Fruit fly (Drosophila melanogaster) whole organism, embryonic: ENCODE measurements around the gene mwh.

Experiments
- Ada2b ChIP-seq: fragments of 200-800 bp; sonication (Bioruptor generic); IDR thresholded peaks from 2 replicates; pipeline ENCODE4 v1.3.6; 2022; ENCODE audit warnings: missing biosample characterization, missing genetic modification characterization
- Bgb ChIP-seq: fragments of 200-800 bp; sonication (Bioruptor generic); IDR thresholded peaks from 2 replicates; pipeline ENCODE4 v1.3.6; 2022; ENCODE audit warnings: missing biosample characterization, missing genetic modification characterization; ENCODE audit not compliant: partially characterized antibody
- CG10321 ChIP-seq: fragments of 200-800 bp; sonication (Bioruptor generic); IDR thresholded peaks from 2 replicates; pipeline ENCODE4 v1.3.6; 2022; ENCODE audit warnings: missing biosample characterization, missing genetic modification characterization
- CG10366 ChIP-seq: fragments of 200-800 bp; sonication (Bioruptor generic); IDR thresholded peaks from 2 replicates; pipeline ENCODE4 v1.3.6; 2022; ENCODE audit warnings: missing biosample characterization, missing genetic modification characterization
- CG10462 ChIP-seq: fragments of 200-800 bp; sonication (Bioruptor generic); optimal IDR thresholded peaks from 2 replicates; lab custom pipeline; 2016; ENCODE audit warnings: missing biosample characterization, missing genetic modification characterization
- CG11085 ChIP-seq: fragments of 200-800 bp; sonication (Bioruptor generic); IDR thresholded peaks from 2 replicates; pipeline ENCODE4 v1.3.6; 2022; ENCODE audit warnings: missing biosample characterization, missing genetic modification characterization
- CG11456 ChIP-seq: fragments of 200-800 bp; sonication (Bioruptor generic); IDR thresholded peaks from 3 replicates; pipeline ENCODE4 v1.3.6; 2022; ENCODE audit warnings: missing biosample characterization, missing genetic modification characterization
- CG12071 ChIP-seq: fragments of 200-800 bp; sonication (Bioruptor generic); optimal IDR thresholded peaks from 3 replicates; lab custom pipeline; 2018; ENCODE audit warnings: missing biosample characterization, mild to moderate bottlenecking, missing genetic modification characterization
- CG12769 ChIP-seq: fragments of 200-800 bp; sonication (Bioruptor generic); optimal IDR thresholded peaks from 2 replicates; lab custom pipeline; 2019; ENCODE audit warnings: missing biosample characterization, mild to moderate bottlenecking, missing genetic modification characterization, moderate library complexity
- CG14014 ChIP-seq: fragments of 200-800 bp; sonication (Bioruptor generic); IDR thresholded peaks from 2 replicates; pipeline ENCODE4 v1.3.6; 2022; ENCODE audit warnings: missing biosample characterization, missing genetic modification characterization
- CG14667 ChIP-seq: fragments of 200-800 bp; sonication (Bioruptor generic); IDR thresholded peaks from 2 replicates; pipeline ENCODE4 v1.3.6; 2022; ENCODE audit warnings: missing biosample characterization, missing genetic modification characterization
- CG14710 ChIP-seq: fragments of 200-800 bp; sonication (Bioruptor generic); optimal IDR thresholded peaks from 3 replicates; lab custom pipeline; 2019; ENCODE audit warnings: missing biosample characterization, mild to moderate bottlenecking, missing genetic modification characterization, moderate library complexity
- CG15011 ChIP-seq: fragments of 200-800 bp; sonication (Bioruptor generic); optimal IDR thresholded peaks from 3 replicates; lab custom pipeline; 2018; ENCODE audit warnings: missing biosample characterization, mild to moderate bottlenecking, missing genetic modification characterization
- CG16815 ChIP-seq: fragments of 200-800 bp; sonication (Bioruptor generic); optimal IDR thresholded peaks from 3 replicates; lab custom pipeline; 2017; ENCODE audit warnings: missing biosample characterization, mild to moderate bottlenecking, missing genetic modification characterization
- CG1832 ChIP-seq: fragments of 200-800 bp; sonication (Bioruptor generic); optimal IDR thresholded peaks from 2 replicates; lab custom pipeline; 2017; ENCODE audit warnings: missing biosample characterization, mild to moderate bottlenecking, missing genetic modification characterization, inconsistent platforms
- CG2202 ChIP-seq: fragments of 200-800 bp; sonication (Bioruptor generic); optimal IDR thresholded peaks from 2 replicates; lab custom pipeline; 2018; ENCODE audit warnings: missing biosample characterization, mild to moderate bottlenecking, missing genetic modification characterization
- CG2678 ChIP-seq: fragments of 200-800 bp; sonication (Bioruptor generic); optimal IDR thresholded peaks from 3 replicates; lab custom pipeline; 2019; ENCODE audit warnings: missing biosample characterization, mild to moderate bottlenecking, missing genetic modification characterization, moderate library complexity
- CG30020 ChIP-seq: fragments of 200-800 bp; optimal IDR thresholded peaks from 2 replicates; lab custom pipeline; 2019; ENCODE audit warnings: missing biosample characterization, mild to moderate bottlenecking, missing genetic modification characterization, moderate library complexity
- CG30403 ChIP-seq: fragments of 200-800 bp; sonication (Bioruptor generic); optimal IDR thresholded peaks from 3 replicates; lab custom pipeline; 2016; ENCODE audit warnings: missing biosample characterization, missing genetic modification characterization
- CG34224 ChIP-seq: fragments of 200-800 bp; sonication (Bioruptor generic); IDR thresholded peaks from 3 replicates; pipeline ENCODE4 v1.3.6; 2022; ENCODE audit warnings: missing biosample characterization, missing genetic modification characterization; ENCODE audit not compliant: partially characterized antibody
- CG5953 ChIP-seq: fragments of 200-800 bp; sonication (Bioruptor generic); IDR thresholded peaks from 2 replicates; pipeline ENCODE4 v1.3.6; 2022; ENCODE audit warnings: missing biosample characterization, missing genetic modification characterization
- Camta ChIP-seq: fragments of 200-800 bp; sonication (Bioruptor generic); optimal IDR thresholded peaks from 2 replicates; lab custom pipeline; 2016; ENCODE audit warnings: missing biosample characterization, missing genetic modification characterization
- CrebB ChIP-seq: fragments of 200-800 bp; sonication (Bioruptor generic); optimal IDR thresholded peaks from 3 replicates; lab custom pipeline; 2018; ENCODE audit warnings: missing biosample characterization, mild to moderate bottlenecking, missing genetic modification characterization
- Dad ChIP-seq: fragments of 200-800 bp; sonication (Bioruptor generic); optimal IDR thresholded peaks from 3 replicates; lab custom pipeline; 2016; ENCODE audit warnings: missing biosample characterization, missing genetic modification characterization
- Dip2 ChIP-seq: fragments of 200-800 bp; sonication (Bioruptor generic); IDR thresholded peaks from 2 replicates; pipeline ENCODE4 v1.3.6; 2022; ENCODE audit warnings: missing biosample characterization, missing genetic modification characterization
- E2f2 ChIP-seq: fragments of 200-800 bp; sonication (Bioruptor generic); IDR thresholded peaks from 2 replicates; pipeline ENCODE4 v1.3.6; 2022; ENCODE audit warnings: missing biosample characterization, missing genetic modification characterization
- Poxn ChIP-seq: fragments of 200-800 bp; sonication (Bioruptor generic); IDR thresholded peaks from 2 replicates; pipeline ENCODE4 v1.3.6; 2022; ENCODE audit warnings: missing biosample characterization, missing genetic modification characterization
- Scr ChIP-seq: fragments of 200-800 bp; sonication (Bioruptor generic); IDR thresholded peaks from 2 replicates; pipeline ENCODE4 v1.3.6; 2022; ENCODE audit warnings: missing biosample characterization, missing genetic modification characterization; ENCODE audit not compliant: partially characterized antibody
- ara ChIP-seq: fragments of 200-800 bp; sonication (Bioruptor generic); IDR thresholded peaks from 2 replicates; pipeline ENCODE4 v1.3.6; 2022; ENCODE audit warnings: missing biosample characterization, missing genetic modification characterization
- ash1 ChIP-seq: fragments of 200-800 bp; sonication (Bioruptor generic); optimal IDR thresholded peaks from 2 replicates; lab custom pipeline; 2018; ENCODE audit warnings: missing biosample characterization, mild to moderate bottlenecking, missing genetic modification characterization
- cg ChIP-seq: fragments of 200-800 bp; sonication (Bioruptor generic); optimal IDR thresholded peaks from 3 replicates; lab custom pipeline; 2019; ENCODE audit warnings: missing biosample characterization, mild to moderate bottlenecking, missing genetic modification characterization, moderate library complexity
- ci ChIP-seq: fragments of 200-800 bp; sonication (Bioruptor generic); IDR thresholded peaks from 3 replicates; pipeline ENCODE4 v1.3.6; 2022; ENCODE audit warnings: missing biosample characterization, missing genetic modification characterization
- danr ChIP-seq: fragments of 200-800 bp; sonication (Bioruptor generic); IDR thresholded peaks from 2 replicates; pipeline ENCODE4 v1.3.6; 2022; ENCODE audit warnings: missing biosample characterization, missing genetic modification characterization
- dimm ChIP-seq: fragments of 200-800 bp; sonication (Bioruptor generic); IDR thresholded peaks from 2 replicates; pipeline ENCODE4 v1.3.6; 2022; ENCODE audit warnings: missing biosample characterization, missing genetic modification characterization
- dysf ChIP-seq: fragments of 200-800 bp; sonication (Bioruptor generic); IDR thresholded peaks from 3 replicates; pipeline ENCODE4 v1.3.6; 2022; ENCODE audit warnings: missing biosample characterization, missing genetic modification characterization
- esg ChIP-seq: fragments of 200-800 bp; sonication (Bioruptor generic); conservative IDR thresholded peaks from 2 replicates; pipeline ENCODE4 v1.3.6; 2022; ENCODE audit warnings: missing biosample characterization, missing genetic modification characterization
- gt ChIP-seq: fragments of 200-800 bp; sonication (Bioruptor generic); IDR thresholded peaks from 2 replicates; pipeline ENCODE4 v1.3.6; 2022; ENCODE audit warnings: missing biosample characterization, missing genetic modification characterization
- hth ChIP-seq: fragments of >200 bp; optimal IDR thresholded peaks from 2 replicates; lab custom pipeline; 2017; ENCODE audit warnings: inconsistent platforms
- klu ChIP-seq: fragments of 200-800 bp; sonication (Bioruptor generic); IDR thresholded peaks from 2 replicates; pipeline ENCODE4 v1.3.6; 2022; ENCODE audit warnings: missing biosample characterization, missing genetic modification characterization
- lbe ChIP-seq: fragments of 200-800 bp; sonication (Bioruptor generic); optimal IDR thresholded peaks from 2 replicates; lab custom pipeline; 2016; ENCODE audit warnings: missing biosample characterization, mild to moderate bottlenecking, missing genetic modification characterization
- lola ChIP-seq, 3 experiments: fragments of >200 bp in 2 of 3; fragments of 200-800 bp in 1 of 3; sonication (Bioruptor generic) in 1 of 3; optimal IDR thresholded peaks; 2 replicates each; lab custom pipeline; 2017 to 2019; ENCODE audit warnings: missing biosample characterization in 3 of 3, missing genetic modification characterization in 3 of 3, mild to moderate bottlenecking in 1 of 3, moderate library complexity in 1 of 3
- phol ChIP-seq: fragments of 200-800 bp; sonication (Bioruptor generic); optimal IDR thresholded peaks from 3 replicates; lab custom pipeline; 2018; ENCODE audit warnings: missing biosample characterization, mild to moderate bottlenecking, missing genetic modification characterization, moderate library complexity
- pros ChIP-seq: fragments of 200-800 bp; sonication (Bioruptor generic); optimal IDR thresholded peaks from 3 replicates; lab custom pipeline; 2019; ENCODE audit warnings: missing biosample characterization, mild to moderate bottlenecking, missing genetic modification characterization, moderate library complexity
- ro ChIP-seq: fragments of 200-800 bp; sonication (Bioruptor generic); IDR thresholded peaks from 2 replicates; pipeline ENCODE4 v1.3.6; 2022; ENCODE audit warnings: missing biosample characterization, missing genetic modification characterization
- sens-2 ChIP-seq: fragments of 200-800 bp; sonication (Bioruptor generic); IDR thresholded peaks from 2 replicates; pipeline ENCODE4 v1.3.6; 2022; ENCODE audit warnings: missing biosample characterization, missing genetic modification characterization
- tap ChIP-seq: fragments of 200-800 bp; optimal IDR thresholded peaks from 3 replicates; lab custom pipeline; 2019; ENCODE audit warnings: missing biosample characterization, mild to moderate bottlenecking, missing genetic modification characterization, moderate library complexity
- tin ChIP-seq: fragments of 200-800 bp; sonication (Bioruptor generic); optimal IDR thresholded peaks from 3 replicates; lab custom pipeline; 2016; ENCODE audit warnings: missing biosample characterization, missing genetic modification characterization
- ttk ChIP-seq: fragments of 200-800 bp; sonication (Bioruptor generic); IDR thresholded peaks from 2 replicates; pipeline ENCODE4 v2.1.2; 2022; ENCODE audit warnings: missing biosample characterization, missing genetic modification characterization
- z ChIP-seq: fragments of 200-800 bp; sonication (Bioruptor generic); IDR thresholded peaks from 3 replicates; pipeline ENCODE4 v1.3.6; 2022; ENCODE audit warnings: missing biosample characterization, missing genetic modification characterization

mwh gene

DNA sequence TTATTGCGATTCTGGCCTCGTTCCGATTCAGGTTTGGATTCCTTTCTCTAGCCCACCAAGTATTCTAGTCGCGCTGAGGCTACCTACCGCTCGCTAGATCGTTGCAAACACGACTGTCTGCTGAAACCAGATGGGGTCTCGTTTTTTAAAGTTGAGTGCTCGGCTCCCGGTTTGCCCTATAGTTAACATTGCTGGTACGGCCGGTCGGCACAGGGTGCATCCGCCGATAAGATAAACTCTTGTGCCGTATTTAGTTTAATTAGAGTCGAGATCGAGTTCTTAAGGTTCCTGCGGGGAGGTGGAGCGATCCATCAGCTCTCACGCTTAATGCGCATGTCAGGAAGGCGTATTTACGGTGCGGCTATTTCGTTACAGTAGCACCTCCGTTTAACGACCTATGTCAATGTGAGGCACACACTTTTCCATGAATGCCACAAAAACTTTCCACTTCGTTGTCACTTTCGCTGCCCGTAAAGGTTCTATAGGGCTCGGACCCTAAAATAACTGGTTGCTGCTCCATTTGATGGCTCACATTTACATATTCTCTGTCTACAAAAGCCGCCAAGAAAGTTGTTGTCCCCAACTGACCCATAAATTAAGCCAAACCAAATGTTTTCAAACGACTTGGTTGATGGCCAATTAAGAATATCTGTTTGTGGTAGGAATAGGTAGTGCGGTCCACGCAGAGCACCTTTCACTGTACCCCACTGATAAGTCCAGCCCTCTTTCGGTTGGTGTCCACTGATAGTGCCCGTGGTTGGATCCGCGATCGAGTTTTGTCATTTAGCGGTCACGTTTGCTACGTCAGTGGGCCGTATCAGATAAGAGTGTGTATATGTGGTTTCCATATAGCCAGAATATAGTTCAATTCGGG lies 4.3 kb downstream of the mwh start, which contains the start of gene CG9119 (continued):
- TF ChIP-seq CG1832 (GFP tag; lab: Kevin White, UChicago) (no peak), ash1 (GFP tag; lab: Kevin White, UChicago) (no peak), CG5953 (GFP tag; lab: Robert Waterston, UW) (no peak), phol (tag; lab: Kevin White, UChicago) (peak; percentile 60), Scr (GFP tag; lab: Robert Waterston, UW) (no peak), Camta (GFP tag; lab: Kevin White, UChicago) (peak; percentile 56), lbe (no peak), dimm (GFP tag; lab: Robert Waterston, UW) (no peak), CG11456 (GFP tag; lab: Robert Waterston, UW) (peak; percentile 65; the same call in 1 of the 3 replicates), CG15011 (GFP tag; lab: Kevin White, UChicago) (peak; percentile 66), CG12769 (tag; lab: Kevin White, UChicago) (peak; percentile 63), hth (lab: Kevin White, UChicago) (no peak), CG10321 (GFP tag; lab: Robert Waterston, UW) (no peak), CG34224 (GFP tag; lab: Robert Waterston, UW) (no peak), CG30020 (tag; lab: Kevin White, UChicago) (no peak), CG10366 (GFP tag; lab: Robert Waterston, UW) (peak; percentile 44), CG14710 (tag; lab: Kevin White, UChicago) (peak; percentile 66), CG30403 (GFP tag; lab: Kevin White, UChicago) (peak; percentile 64), Ada2b (no peak), pros (GFP tag; lab: Kevin White, UChicago) (no peak), ara (GFP tag; lab: Robert Waterston, UW) (0 out of 2 replicates have a peak, but pooled peaks have one; percentile 6), sens-2 (GFP tag; lab: Robert Waterston, UW) (no peak), CG2202 (peak; percentile 17), CG11085 (GFP tag; lab: Robert Waterston, UW) (no peak), CG12071 (GFP tag; lab: Kevin White, UChicago) (no peak), ro (GFP tag; lab: Robert Waterston, UW) (no peak), CrebB (no peak), Dip2 (peak; percentile 11; the same call in 1 of the 2 replicates), CG16815 (GFP tag; lab: Kevin White, UChicago) (peak; percentile 52), CG10462 (no peak), CG2678 (tag; lab: Kevin White, UChicago) (peak; percentile 85), ci (no peak), CG14014 (peak; percentile 55; the same call in 1 of the 2 replicates), Bgb (no peak), ttk (GFP tag; lab: Robert Waterston, UW) (peak; percentile 34; the same call in 1 of the 2 replicates), tap (tag; lab: Kevin White, UChicago) (peak; percentile 49), lola (GFP tag; optimal IDR thresholded peaks at IDR 0.05; lab: Kevin White, UChicago) (peak in 1 of 3 experiments; percentile 44), esg (GFP tag; lab: Robert Waterston, UW) (peak; percentile 61), Dad (GFP tag; lab: Kevin White, UChicago) (peak; percentile 22), dysf (peak; percentile 70), E2f2 (GFP tag; lab: Robert Waterston, UW) (peak; percentile 29; the same call in 1 of the 2 replicates), tin (peak; percentile 13), z (no peak), klu (GFP tag; lab: Robert Waterston, UW) (peak; percentile 41; the same call in 1 of the 2 replicates), danr (GFP tag; lab: Robert Waterston, UW) (0 out of 2 replicates have a peak, but pooled peaks have one; percentile 43), cg (GFP tag; lab: Kevin White, UChicago) (no peak), CG14667 (peak; percentile 47; the same call in 1 of the 2 replicates), Poxn (GFP tag; lab: Robert Waterston, UW) (no peak), gt (no peak)
